Fruit fly (Drosophila melanogaster): ENCODE measurements around the gene CG8260.

Gene CG8260

dm6 chrX:15731968-15732367, 24.1 kb upstream of the CG8260 start, which contains the start of gene CG8191 (continued):
- TF ChIP-seq lov (optimal IDR thresholded peaks at IDR 0.05) (no peak), lov (GFP tag; IDR thresholded peaks at IDR 0.05) (no peak), CG33557 (GFP tag; optimal IDR thresholded peaks at IDR 0.05) (no peak), salm (tag; optimal IDR thresholded peaks at IDR 0.05) (no peak), sima (GFP tag; optimal IDR thresholded peaks at IDR 0.05) (no peak), schlank (tag; optimal IDR thresholded peaks at IDR 0.05) (no peak), CG11560 (tag; IDR thresholded peaks at IDR 0.05) (no peak), tin (GFP tag; optimal IDR thresholded peaks at IDR 0.05) (no peak), gem (tag; optimal IDR thresholded peaks at IDR 0.05) (no peak), caup (GFP tag; optimal IDR thresholded peaks at IDR 0.05; ENCODE audit: severe bottlenecking) (no peak), CG13624 (GFP tag; optimal IDR thresholded peaks at IDR 0.05) (no peak), CG14710 (tag; optimal IDR thresholded peaks at IDR 0.05) (no peak), CG2712 (tag; optimal IDR thresholded peaks at IDR 0.05) (no peak), Dll (GFP tag; IDR thresholded peaks at IDR 0.05; ENCODE audit: partially characterized antibody) (peak; percentile 74; the same call in 3 of the 4 replicates), chif (GFP tag; optimal IDR thresholded peaks at IDR 0.05) (no peak), pros (GFP tag; optimal IDR thresholded peaks at IDR 0.05) (no peak), CG8924 (tag; optimal IDR thresholded peaks at IDR 0.05) (no peak), hbn (GFP tag; IDR thresholded peaks at IDR 0.05; ENCODE audit: partially characterized antibody) (peak; percentile 69), CG17612 (GFP tag; IDR thresholded peaks at IDR 0.05) (no peak), CG7963 (GFP tag; IDR thresholded peaks at IDR 0.05; ENCODE audit: partially characterized antibody) (peak; percentile 61; the same call in 1 of the 3 replicates), trh (GFP tag; optimal IDR thresholded peaks at IDR 0.05) (no peak), CG8478 (optimal IDR thresholded peaks at IDR 0.05) (no peak), Ssrp (tag; optimal IDR thresholded peaks at IDR 0.05) (no peak), Hr51 (GFP tag; optimal IDR thresholded peaks at IDR 0.05) (no peak), gsb-n (tag; optimal IDR thresholded peaks at IDR 0.05) (no peak), CG2116 (GFP tag; optimal IDR thresholded peaks at IDR 0.05) (peak; percentile 72), knrl (GFP tag; IDR thresholded peaks at IDR 0.05; ENCODE audit: partially characterized antibody) (peak; percentile 44; the same call in 2 of the 3 replicates), tgo (GFP tag; IDR thresholded peaks at IDR 0.05) (no peak), CG11695 (GFP tag; IDR thresholded peaks at IDR 0.05) (no peak), CG31388 (GFP tag; optimal IDR thresholded peaks at IDR 0.05) (no peak), dati (GFP tag; IDR thresholded peaks at IDR 0.05) (no peak), tup (GFP tag; optimal IDR thresholded peaks at IDR 0.05) (no peak), chn (GFP tag; optimal IDR thresholded peaks at IDR 0.05) (no peak), cas (GFP tag; IDR thresholded peaks at IDR 0.05) (no peak), Myb (GFP tag; optimal IDR thresholded peaks at IDR 0.05) (peak; percentile 34), cad (GFP tag; optimal IDR thresholded peaks at IDR 0.05) (no peak), CG3065 (GFP tag; optimal IDR thresholded peaks at IDR 0.05) (no peak), eyg (GFP tag; optimal IDR thresholded peaks at IDR 0.05) (no peak), CG7271 (tag; optimal IDR thresholded peaks at IDR 0.05) (no peak), Six4 (GFP tag; optimal IDR thresholded peaks at IDR 0.05) (no peak), yki (optimal IDR thresholded peaks at IDR 0.05) (no peak), sens (GFP tag) (no peak), CG15601 (tag; optimal IDR thresholded peaks at IDR 0.05) (no peak), fd64A (GFP tag; optimal IDR thresholded peaks at IDR 0.05) (no peak), CG10274 (GFP tag; optimal IDR thresholded peaks at IDR 0.05) (no peak), otp (GFP tag; IDR thresholded peaks at IDR 0.05) (no peak), HLH3B (GFP tag; IDR thresholded peaks at IDR 0.05) (no peak), CG3847 (GFP tag; IDR thresholded peaks at IDR 0.05) (no peak), CG3163 (GFP tag; optimal IDR thresholded peaks at IDR 0.05) (no peak), CG8359 (GFP tag; optimal IDR thresholded peaks at IDR 0.05; ENCODE audit: borderline replicate concordance) (no peak), jigr1 (GFP tag; IDR thresholded peaks at IDR 0.05) (no peak), CG18011 (GFP tag; optimal IDR thresholded peaks at IDR 0.05) (no peak), C15 (GFP tag; IDR thresholded peaks at IDR 0.05) (no peak)
